Worm (Caenorhabditis elegans) whole organism, late embryonic: Measurements from ENCODE around the gene rnp-4.
A peak's percentile ranks its signal among the peaks of the same experiment; 100 is the strongest.

ENCODE experiments used
- C08G9.2 ChIP-seq: sonication (generic microtip); optimal IDR thresholded peaks from 2 replicates; lab custom pipeline; 2016; ENCODE audit warnings: mild to moderate bottlenecking, missing genetic modification characterization, moderate library complexity, missing compliant biosample characterization
- C38D4.7 ChIP-seq: fragments of 200-800 bp; sonication (Bioruptor generic); optimal IDR thresholded peaks from 2 replicates; lab custom pipeline; 2018; ENCODE audit warnings: mild to moderate bottlenecking, missing genetic modification characterization, moderate library complexity, missing compliant biosample characterization
- F13H6.1 ChIP-seq: sonication (generic microtip); optimal IDR thresholded peaks from 2 replicates; lab custom pipeline; 2016; ENCODE audit warnings: missing genetic modification characterization, missing compliant biosample characterization
- K09A11.1 ChIP-seq: sonication (generic microtip); optimal IDR thresholded peaks from 2 replicates; lab custom pipeline; 2017; ENCODE audit warnings: antibody characterized with exemption, mild to moderate bottlenecking, missing genetic modification characterization, missing compliant biosample characterization; ENCODE audit not compliant: insufficient read depth
- T23F11.4 ChIP-seq: fragments of 200-800 bp; sonication (Bioruptor generic); optimal IDR thresholded peaks from 2 replicates; lab custom pipeline; 2018; ENCODE audit warnings: mild to moderate bottlenecking, missing genetic modification characterization, missing compliant biosample characterization
- ahr-1 ChIP-seq: sonication (generic microtip); optimal IDR thresholded peaks from 2 replicates; lab custom pipeline; 2016; ENCODE audit warnings: missing genetic modification characterization, missing compliant biosample characterization
- ama-1 ChIP-seq: fragments of 150-350 bp; optimal IDR thresholded peaks from 2 replicates; lab custom pipeline; 2014
- ceh-19 ChIP-seq: fragments of 200-800 bp; sonication (Bioruptor generic); optimal IDR thresholded peaks from 2 replicates; lab custom pipeline; 2018; ENCODE audit warnings: mild to moderate bottlenecking, missing genetic modification characterization, missing compliant biosample characterization
- ceh-2 ChIP-seq: sonication (generic microtip); optimal IDR thresholded peaks from 2 replicates; lab custom pipeline; 2016; ENCODE audit warnings: missing genotype, missing genetic modification characterization, missing compliant biosample characterization
- ceh-22 ChIP-seq: sonication (generic microtip); optimal IDR thresholded peaks from 2 replicates; lab custom pipeline; 2017; ENCODE audit warnings: missing biosample characterization, missing genetic modification characterization
- ceh-30 ChIP-seq: fragments of 150-350 bp; optimal IDR thresholded peaks from 2 replicates; lab custom pipeline; 2014; ENCODE audit warnings: missing biosample characterization, missing genetic modification characterization
- ceh-34 ChIP-seq: sonication (generic microtip); optimal IDR thresholded peaks from 2 replicates; lab custom pipeline; 2016; ENCODE audit warnings: mild to moderate bottlenecking, missing genetic modification characterization, missing compliant biosample characterization
- dmd-4 ChIP-seq: sonication (generic microtip); optimal IDR thresholded peaks from 2 replicates; lab custom pipeline; 2016; ENCODE audit warnings: borderline replicate concordance, missing genetic modification characterization, missing compliant biosample characterization
- elt-2 ChIP-seq: sonication (generic microtip); optimal IDR thresholded peaks from 2 replicates; lab custom pipeline; 2016; ENCODE audit warnings: missing genetic modification reagents, missing genetic modification characterization, missing compliant biosample characterization
- ets-4 ChIP-seq: sonication (generic microtip); optimal IDR thresholded peaks from 2 replicates; lab custom pipeline; 2016; ENCODE audit warnings: missing genetic modification characterization, missing compliant biosample characterization
- eyg-1 ChIP-seq: sonication (generic microtip); optimal IDR thresholded peaks from 2 replicates; lab custom pipeline; 2016; ENCODE audit warnings: missing genotype, missing genetic modification characterization, missing compliant biosample characterization
- fax-1 ChIP-seq: sonication (generic microtip); optimal IDR thresholded peaks from 2 replicates; lab custom pipeline; 2016; ENCODE audit warnings: missing genotype, missing genetic modification characterization, missing compliant biosample characterization
- hlh-13 ChIP-seq: fragments of 200-800 bp; sonication (Bioruptor generic); optimal IDR thresholded peaks from 2 replicates; lab custom pipeline; 2018; ENCODE audit warnings: mild to moderate bottlenecking, missing genetic modification characterization, missing compliant biosample characterization
- hlh-15 ChIP-seq: sonication (generic microtip); optimal IDR thresholded peaks from 2 replicates; lab custom pipeline; 2016; ENCODE audit warnings: missing genetic modification characterization, missing compliant biosample characterization
- hlh-30 ChIP-seq: sonication (generic microtip); optimal IDR thresholded peaks from 2 replicates; lab custom pipeline; 2017; ENCODE audit warnings: antibody characterized with exemption, missing genetic modification characterization, missing compliant biosample characterization; ENCODE audit not compliant: insufficient read depth
- hlh-8 ChIP-seq: sonication (generic microtip); optimal IDR thresholded peaks from 2 replicates; lab custom pipeline; 2016; ENCODE audit warnings: missing genotype, missing genetic modification characterization, missing compliant biosample characterization
- lim-6 ChIP-seq: sonication (generic microtip); optimal IDR thresholded peaks from 2 replicates; lab custom pipeline; 2016; ENCODE audit warnings: missing genetic modification characterization, missing compliant biosample characterization
- mec-3 ChIP-seq: sonication (generic microtip); optimal IDR thresholded peaks from 2 replicates; lab custom pipeline; 2016; ENCODE audit warnings: borderline replicate concordance, missing genetic modification characterization, missing compliant biosample characterization
- nfya-1 ChIP-seq: sonication (generic microtip); optimal IDR thresholded peaks from 2 replicates; lab custom pipeline; 2017; ENCODE audit warnings: missing genetic modification characterization, mild to moderate bottlenecking, missing compliant biosample characterization, antibody characterized with exemption, moderate library complexity
- nhr-11 ChIP-seq: fragments of 150-350 bp; optimal IDR thresholded peaks from 2 replicates; lab custom pipeline; 2014; ENCODE audit warnings: missing biosample characterization, missing genetic modification characterization
- npax-4 ChIP-seq: sonication (generic microtip); optimal IDR thresholded peaks from 2 replicates; lab custom pipeline; 2016; ENCODE audit warnings: missing genetic modification characterization, missing compliant biosample characterization
- odd-2 ChIP-seq: sonication (generic microtip); optimal IDR thresholded peaks from 2 replicates; lab custom pipeline; 2017; ENCODE audit warnings: antibody characterized with exemption, mild to moderate bottlenecking, missing genetic modification characterization, missing compliant biosample characterization
- pat-9 ChIP-seq: fragments of 200-800 bp; sonication (Bioruptor generic); optimal IDR thresholded peaks from 2 replicates; lab custom pipeline; 2018; ENCODE audit warnings: mild to moderate bottlenecking, missing genetic modification characterization, moderate library complexity, missing compliant biosample characterization
- pha-4 ChIP-seq: fragments of 150-350 bp; optimal IDR thresholded peaks from 2 replicates; lab custom pipeline; 2018; ENCODE audit warnings: missing biosample characterization, missing genetic modification reagents, missing genetic modification characterization
- pros-1 ChIP-seq: fragments of 150-350 bp; optimal IDR thresholded peaks from 2 replicates; lab custom pipeline; 2014; ENCODE audit warnings: missing biosample characterization, missing genetic modification reagents, missing genetic modification characterization
- rnt-1 ChIP-seq: sonication (generic microtip); optimal IDR thresholded peaks from 2 replicates; lab custom pipeline; 2016; ENCODE audit warnings: missing genetic modification characterization, missing compliant biosample characterization
- sox-2 ChIP-seq: fragments of 200-800 bp; sonication (Bioruptor generic); IDR thresholded peaks from 2 replicates; pipeline ENCODE4 v1.3.6; 2022; ENCODE audit warnings: missing genetic modification reagents, missing genetic modification characterization, missing compliant biosample characterization
- syd-9 ChIP-seq: sonication (generic microtip); optimal IDR thresholded peaks from 2 replicates; lab custom pipeline; 2016; ENCODE audit warnings: mild to moderate bottlenecking, missing genetic modification characterization, moderate library complexity, missing compliant biosample characterization
- tbx-7 ChIP-seq: sonication (generic microtip); optimal IDR thresholded peaks from 2 replicates; lab custom pipeline; 2016; ENCODE audit warnings: missing genotype, missing genetic modification characterization, missing compliant biosample characterization
- ttx-3 ChIP-seq: sonication (generic microtip); optimal IDR thresholded peaks from 2 replicates; lab custom pipeline; 2016; ENCODE audit warnings: missing genetic modification reagents, missing genetic modification characterization, missing compliant biosample characterization
- unc-55 ChIP-seq: sonication (generic microtip); optimal IDR thresholded peaks from 2 replicates; lab custom pipeline; 2017; ENCODE audit warnings: missing biosample characterization, missing genetic modification reagents, missing genetic modification characterization
- zip-5 ChIP-seq: sonication (generic microtip); optimal IDR thresholded peaks from 2 replicates; lab custom pipeline; 2016; ENCODE audit warnings: missing genetic modification characterization, missing compliant biosample characterization

The rnp-4 gene

DNA sequence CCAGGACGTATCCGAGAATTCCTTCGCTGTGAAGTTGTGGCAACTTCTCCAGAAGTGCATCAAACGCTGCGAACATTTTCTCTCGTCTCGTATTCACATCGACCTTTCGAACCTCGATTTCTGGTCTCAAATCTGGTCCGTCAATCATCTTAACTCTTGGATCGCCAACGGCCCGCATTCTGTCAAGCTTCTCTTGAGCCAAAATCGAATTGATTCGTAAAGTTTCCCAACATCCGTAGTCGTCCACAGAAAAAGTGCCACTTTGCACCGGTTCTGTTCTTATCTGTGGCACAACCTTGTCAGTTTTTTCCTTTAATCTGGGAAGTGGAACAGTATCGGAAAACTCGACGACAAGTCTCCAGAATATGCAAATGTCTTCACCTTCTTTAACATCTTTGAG, 29.2 kb downstream of the rnp-4 start (continued):
- no peak for TF ChIP-seq C08G9.2
- TF ChIP-seq hlh-8 (tag; lab: Kevin White, UChicago): no peak
- no peak for TF ChIP-seq npax-4

DNA sequence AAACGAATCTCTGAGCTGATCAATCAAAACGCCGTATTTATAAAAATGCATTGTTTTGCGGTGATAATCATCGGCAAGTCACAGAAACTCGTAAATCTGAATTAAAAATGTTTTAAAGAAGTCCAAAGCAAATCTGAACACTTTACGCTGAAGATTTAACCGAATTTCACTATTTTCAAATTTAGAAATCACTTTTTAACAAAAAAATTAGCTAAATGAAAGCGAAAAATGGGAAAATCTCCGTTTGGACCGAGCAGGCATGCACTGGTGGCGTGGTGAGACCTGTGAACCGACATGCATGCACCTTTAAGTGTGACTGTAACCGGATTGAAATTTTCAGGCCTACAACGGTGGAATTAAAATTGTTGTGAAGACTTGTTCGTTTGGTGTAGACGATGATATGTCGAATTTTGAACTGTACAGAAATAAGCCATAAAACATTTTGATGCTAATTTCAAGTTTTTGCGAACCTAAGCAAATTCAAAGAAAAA, 33.5 kb downstream of the rnp-4 start, which contains the start of gene C28A5.2:
C28A5.2 (minus strand) TSS at position 51 of the 491 bp plus-strand sequence.
- no peak for TF ChIP-seq eyg-1 (tag; lab: Kevin White, UChicago)
- no peak for TF ChIP-seq nfya-1
- no peak for TF ChIP-seq nhr-11 (tag; lab: Kevin White, UChicago)
- TF ChIP-seq lim-6: no peak
- no peak for TF ChIP-seq hlh-15
- no peak for TF ChIP-seq ceh-19 (GFP tag; lab: Kevin White, UChicago)
- TF ChIP-seq ttx-3 (tag; lab: Kevin White, UChicago): no peak
- no peak for TF ChIP-seq C38D4.7 (GFP tag; lab: Kevin White, UChicago)
- no peak for TF ChIP-seq ahr-1 (tag; lab: Kevin White, UChicago)
- no peak for TF ChIP-seq K09A11.1 (tag; lab: Kevin White, UChicago)
- TF ChIP-seq pros-1 (tag; lab: Kevin White, UChicago): no peak
- no peak for TF ChIP-seq dmd-4 (tag; lab: Kevin White, UChicago)
- no peak for TF ChIP-seq syd-9
- no peak for TF ChIP-seq ama-1 (lab: Kevin White, UChicago)
- TF ChIP-seq ceh-22 (tag; lab: Kevin White, UChicago): no peak

DNA sequence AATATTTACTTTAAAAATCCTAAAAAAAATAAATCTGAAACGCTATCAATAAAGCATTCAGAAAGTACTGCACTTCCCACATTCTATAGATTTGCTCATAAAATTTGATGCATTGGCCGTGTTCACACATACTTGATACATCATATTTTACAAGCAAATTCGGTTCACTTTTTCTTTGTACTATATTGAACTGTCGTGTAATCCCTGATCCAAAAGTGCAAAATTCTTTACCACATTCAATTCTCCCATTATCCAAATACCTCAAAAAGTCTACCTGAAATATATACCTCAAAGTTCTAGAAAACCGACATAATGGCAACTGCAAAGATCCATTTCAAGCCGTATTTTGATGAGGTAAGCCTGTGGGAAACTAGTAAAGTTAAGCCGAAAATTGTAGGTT, 35.7 kb downstream of the rnp-4 start, which contains the start of gene nex-3:
nex-3 (plus strand) TSS at position 301 of the 400 bp plus-strand sequence.
- TF ChIP-seq sox-2 (GFP tag; lab: Robert Waterston, UW) (no peak), tbx-7 (tag; lab: Kevin White, UChicago) (no peak), ama-1 (lab: Kevin White, UChicago) (no peak), odd-2 (no peak), T23F11.4 (no peak), ets-4 (no peak), pat-9 (tag; lab: Kevin White, UChicago) (no peak), F13H6.1 (no peak), ceh-2 (tag; lab: Kevin White, UChicago) (no peak), rnt-1 (tag; lab: Kevin White, UChicago) (no peak)

DNA sequence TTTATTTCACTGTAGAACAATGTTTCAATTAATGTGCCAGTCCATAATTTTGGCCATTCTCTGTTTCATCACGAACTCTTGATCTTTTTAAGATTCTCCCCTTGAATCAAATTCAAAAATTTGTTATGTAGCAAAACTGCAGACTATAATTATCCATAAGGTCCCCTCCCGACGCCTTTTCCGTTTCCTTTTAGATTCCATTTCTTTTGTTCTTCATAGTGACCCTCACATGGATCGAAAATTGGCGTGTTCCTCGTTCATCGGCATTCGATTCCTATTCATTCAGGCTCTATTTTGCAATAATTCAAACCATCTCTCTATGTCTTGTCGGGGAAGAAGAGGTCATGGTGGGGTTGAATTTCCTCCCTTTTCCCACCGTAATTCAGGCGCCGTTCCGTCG, 38.4 kb downstream of the rnp-4 start:
- TF ChIP-seq pros-1 (tag; lab: Kevin White, UChicago): no peak
- TF ChIP-seq hlh-13 (GFP tag; lab: Kevin White, UChicago): no peak
- TF ChIP-seq hlh-30 (tag; lab: Kevin White, UChicago): no peak
- no peak for TF ChIP-seq pha-4 (tag; lab: Kevin White, UChicago)
- TF ChIP-seq odd-2: no peak
- no peak for TF ChIP-seq mec-3 (tag; lab: Kevin White, UChicago)
- no peak for TF ChIP-seq fax-1 (tag; lab: Kevin White, UChicago)
- TF ChIP-seq T23F11.4: no peak
- no peak for TF ChIP-seq zip-5 (tag; lab: Kevin White, UChicago)
- no peak for TF ChIP-seq ceh-19 (GFP tag; lab: Kevin White, UChicago)
- no peak for TF ChIP-seq ceh-34 (tag; lab: Kevin White, UChicago)
- no peak for TF ChIP-seq ceh-30
- no peak for TF ChIP-seq K09A11.1 (tag; lab: Kevin White, UChicago)
- no peak for TF ChIP-seq nhr-11 (tag; lab: Kevin White, UChicago)

DNA sequence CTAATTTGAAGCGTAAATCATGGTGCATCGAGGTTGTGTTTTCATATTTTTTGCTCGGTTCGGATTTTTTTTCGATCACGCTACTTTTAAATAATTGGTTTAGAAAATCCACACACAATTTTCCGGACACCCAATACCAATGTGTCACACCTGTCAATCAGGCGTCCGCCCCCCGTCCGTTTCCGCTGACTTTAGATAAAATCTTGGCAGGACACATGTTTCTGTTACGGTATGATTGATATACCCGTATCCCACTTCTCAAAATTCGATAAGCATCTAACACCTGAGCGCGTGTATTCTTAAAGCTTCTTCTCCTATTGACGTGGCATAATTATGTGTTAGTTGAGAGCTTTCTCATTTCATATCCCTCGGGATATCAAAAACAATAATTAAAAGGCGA, 41.9 kb downstream of the rnp-4 start:
- TF ChIP-seq elt-2 (tag; lab: Kevin White, UChicago) (no peak), unc-55 (GFP tag; lab: Kevin White, UChicago) (peak; percentile 53), ceh-22 (tag; lab: Kevin White, UChicago) (no peak)
